Worm (Caenorhabditis elegans) whole organism, L1 larva: ENCODE data around the gene agt-1.
A peak's percentile ranks its signal among the peaks of the same experiment; 100 is the strongest.

Experiments used
- C04F5.9 ChIP-seq: sonication (generic microtip); optimal IDR thresholded peaks from 2 replicates; lab custom pipeline; 2016; ENCODE audit warnings: missing genetic modification characterization, missing compliant biosample characterization
- ama-1 ChIP-seq: fragments of 150-350 bp; optimal IDR thresholded peaks from 2 replicates; lab custom pipeline; 2014
- ceh-63 ChIP-seq: fragments of 200-800 bp; sonication (Bioruptor generic); optimal IDR thresholded peaks from 2 replicates; lab custom pipeline; 2018; ENCODE audit warnings: mild to moderate bottlenecking, missing genetic modification characterization, missing compliant biosample characterization
- ceh-8 ChIP-seq: fragments of 200-800 bp; sonication (Bioruptor generic); optimal IDR thresholded peaks from 2 replicates; lab custom pipeline; 2018; ENCODE audit warnings: mild to moderate bottlenecking, missing genetic modification characterization, moderate library complexity, missing compliant biosample characterization
- ceh-82 ChIP-seq, 3 experiments: fragments of 150-350 bp in 1 of 3; sonication (generic microtip) in 2 of 3; optimal IDR thresholded peaks; 2 replicates each; lab custom pipeline; 2014 to 2017; ENCODE audit warnings: missing biosample characterization in 3 of 3, missing genetic modification characterization in 3 of 3
- ceh-90 ChIP-seq: sonication (generic microtip); optimal IDR thresholded peaks from 2 replicates; lab custom pipeline; 2016; ENCODE audit warnings: missing genetic modification characterization, missing compliant biosample characterization
- efl-1 ChIP-seq, 4 experiments: fragments of 150-350 bp; optimal IDR thresholded peaks in 3 of 4; peaks in 1 of 4; 1 replicate in 1 of 4; 2 replicates in 3 of 4; lab custom pipeline; 2014; ENCODE audit warnings: missing biosample characterization in 2 of 4, missing genetic modification characterization in 2 of 4, missing genetic modification reagents in 2 of 4
- efl-3 ChIP-seq: fragments of 200-800 bp; sonication (Bioruptor generic); optimal IDR thresholded peaks from 2 replicates; lab custom pipeline; 2018; ENCODE audit warnings: mild to moderate bottlenecking, missing genetic modification characterization, missing compliant biosample characterization
- egl-27 ChIP-seq, 2 experiments: fragments of 150-350 bp in 1 of 2; sonication (generic microtip); optimal IDR thresholded peaks; 3 replicates each; lab custom pipeline; 2017 to 2018; ENCODE audit warnings: missing biosample characterization in 2 of 2, missing genetic modification characterization in 2 of 2, missing genetic modification reagents in 2 of 2
- elt-2 ChIP-seq: sonication (generic microtip); optimal IDR thresholded peaks from 2 replicates; lab custom pipeline; 2016; ENCODE audit warnings: missing genetic modification characterization, mild to moderate bottlenecking, inconsistent platforms, missing compliant biosample characterization, missing genetic modification reagents
- elt-3 ChIP-seq, 6 experiments: fragments of 150-350 bp in 1 of 6; sonication (generic microtip); optimal IDR thresholded peaks; 2 replicates each; lab custom pipeline; 2017 to 2018; ENCODE audit warnings: missing biosample characterization in 6 of 6, missing genetic modification characterization in 6 of 6, inconsistent platforms in 1 of 6
- ets-5 ChIP-seq: fragments of 200-800 bp; sonication (Bioruptor generic); IDR thresholded peaks from 2 replicates; pipeline ENCODE4 v1.3.6; 2022; ENCODE audit warnings: missing genetic modification characterization, missing compliant biosample characterization
- fkh-10 ChIP-seq: sonication (generic microtip); optimal IDR thresholded peaks from 2 replicates; lab custom pipeline; 2017; ENCODE audit warnings: missing biosample characterization, missing genetic modification reagents, missing genetic modification characterization
- fkh-4 ChIP-seq: sonication (generic microtip); optimal IDR thresholded peaks from 2 replicates; lab custom pipeline; 2016; ENCODE audit warnings: missing compliant biosample characterization, missing genetic modification characterization, borderline replicate concordance
- fkh-8 ChIP-seq: sonication (generic microtip); optimal IDR thresholded peaks from 2 replicates; lab custom pipeline; 2016; ENCODE audit warnings: mild to moderate bottlenecking, missing genetic modification characterization, missing compliant biosample characterization
- fos-1 ChIP-seq: fragments of 150-350 bp; optimal IDR thresholded peaks from 2 replicates; lab custom pipeline; 2014; ENCODE audit warnings: missing biosample characterization, missing genetic modification characterization
- isw-1 ChIP-seq: fragments of 200-800 bp; sonication (Bioruptor generic); IDR thresholded peaks from 2 replicates; pipeline ENCODE4 v1.3.6; 2022; ENCODE audit warnings: missing genetic modification characterization, missing compliant biosample characterization
- lin-13 ChIP-seq: fragments of 150-350 bp; optimal IDR thresholded peaks from 2 replicates; lab custom pipeline; 2014; ENCODE audit warnings: missing biosample characterization, missing genetic modification reagents, missing genetic modification characterization
- lin-15B ChIP-seq: fragments of 150-350 bp; sonication (generic microtip); optimal IDR thresholded peaks from 3 replicates; lab custom pipeline; 2014; ENCODE audit warnings: missing biosample characterization, missing genetic modification characterization
- lin-35 ChIP-seq, 2 experiments: fragments of 150-350 bp; optimal IDR thresholded peaks; 2 replicates each; lab custom pipeline; 2014; ENCODE audit warnings: missing biosample characterization in 2 of 2, missing genetic modification characterization in 2 of 2, missing genetic modification reagents in 2 of 2
- lsy-2 ChIP-seq, 2 experiments: fragments of 150-350 bp; optimal IDR thresholded peaks; 2 replicates each; lab custom pipeline; 2014; ENCODE audit warnings: missing biosample characterization in 2 of 2, missing genetic modification characterization in 2 of 2
- mdl-1 ChIP-seq, 2 experiments: fragments of 150-350 bp; optimal IDR thresholded peaks; 2 replicates each; lab custom pipeline; 2014 to 2017; ENCODE audit warnings: missing biosample characterization in 2 of 2, missing genetic modification characterization in 2 of 2, inconsistent platforms in 1 of 2
- nhr-11 ChIP-seq: fragments of 150-350 bp; optimal IDR thresholded peaks from 2 replicates; lab custom pipeline; 2014; ENCODE audit warnings: missing biosample characterization, missing genetic modification characterization
- nhr-12 ChIP-seq: sonication (generic microtip); optimal IDR thresholded peaks from 2 replicates; lab custom pipeline; 2017; ENCODE audit warnings: missing biosample characterization, missing genetic modification characterization
- nhr-19 ChIP-seq: fragments of 200-800 bp; sonication (Bioruptor generic); conservative IDR thresholded peaks from 2 replicates; pipeline ENCODE4 v1.3.6; 2022; ENCODE audit warnings: missing genetic modification characterization, missing compliant biosample characterization
- nhr-20 ChIP-seq: sonication (generic microtip); optimal IDR thresholded peaks from 2 replicates; lab custom pipeline; 2016; ENCODE audit warnings: mild to moderate bottlenecking, missing genetic modification characterization, missing compliant biosample characterization
- nhr-28 ChIP-seq: fragments of 150-350 bp; optimal IDR thresholded peaks from 2 replicates; lab custom pipeline; 2014; ENCODE audit warnings: missing biosample characterization, missing genetic modification characterization
- nhr-47 ChIP-seq: sonication (generic microtip); optimal IDR thresholded peaks from 2 replicates; lab custom pipeline; 2016; ENCODE audit warnings: mild to moderate bottlenecking, missing genetic modification characterization, moderate library complexity, missing compliant biosample characterization
- nhr-71 ChIP-seq: sonication (generic microtip); optimal IDR thresholded peaks from 2 replicates; lab custom pipeline; 2016; ENCODE audit warnings: mild to moderate bottlenecking, missing genetic modification characterization, moderate library complexity, missing compliant biosample characterization
- nhr-76 ChIP-seq: sonication (generic microtip); optimal IDR thresholded peaks from 2 replicates; lab custom pipeline; 2017; ENCODE audit warnings: missing biosample characterization, missing genetic modification characterization
- nhr-84 ChIP-seq: sonication (generic microtip); optimal IDR thresholded peaks from 2 replicates; lab custom pipeline; 2017; ENCODE audit warnings: missing biosample characterization, missing genetic modification characterization
- nhr-85 ChIP-seq: sonication (generic microtip); peaks from one replicate; lab custom pipeline; 2016; ENCODE audit warnings: missing genetic modification characterization, inconsistent platforms, missing compliant biosample characterization
- pag-3 ChIP-seq: sonication (generic microtip); optimal IDR thresholded peaks from 2 replicates; lab custom pipeline; 2017; ENCODE audit warnings: missing genetic modification characterization, mild to moderate bottlenecking, missing compliant biosample characterization, antibody characterized with exemption, borderline replicate concordance; ENCODE audit not compliant: insufficient read depth
- rnt-1 ChIP-seq: sonication (generic microtip); optimal IDR thresholded peaks from 2 replicates; lab custom pipeline; 2016; ENCODE audit warnings: mild to moderate bottlenecking, missing genetic modification characterization, moderate library complexity, missing compliant biosample characterization
- skn-1 ChIP-seq: fragments of 150-350 bp; optimal IDR thresholded peaks from 2 replicates; lab custom pipeline; 2014; ENCODE audit warnings: missing biosample characterization, missing genetic modification characterization
- snpc-4 ChIP-seq: fragments of 150-350 bp; optimal IDR thresholded peaks from 2 replicates; lab custom pipeline; 2014; ENCODE audit warnings: missing biosample characterization, missing genetic modification characterization
- snu-23 ChIP-seq: sonication (generic microtip); optimal IDR thresholded peaks from 2 replicates; lab custom pipeline; 2016; ENCODE audit warnings: missing genetic modification characterization, missing compliant biosample characterization
- swsn-7 ChIP-seq: sonication (generic microtip); optimal IDR thresholded peaks from 2 replicates; lab custom pipeline; 2016; ENCODE audit warnings: missing genetic modification characterization, missing compliant biosample characterization
- tbx-2 ChIP-seq: sonication (generic microtip); optimal IDR thresholded peaks from 2 replicates; lab custom pipeline; 2016; ENCODE audit warnings: missing genetic modification characterization, missing compliant biosample characterization
- vab-15 ChIP-seq: sonication (generic microtip); optimal IDR thresholded peaks from 2 replicates; lab custom pipeline; 2017; ENCODE audit warnings: missing genotype, mild to moderate bottlenecking, missing genetic modification characterization, missing compliant biosample characterization
- xbp-1 ChIP-seq: sonication (generic microtip); optimal IDR thresholded peaks from 2 replicates; lab custom pipeline; 2016; ENCODE audit warnings: missing genetic modification characterization, missing compliant biosample characterization
- zag-1 ChIP-seq: fragments of 150-350 bp; optimal IDR thresholded peaks from 2 replicates; lab custom pipeline; 2014; ENCODE audit warnings: missing biosample characterization, missing genetic modification characterization
- zip-4 ChIP-seq: fragments of 200-800 bp; sonication (Bioruptor generic); optimal IDR thresholded peaks from 2 replicates; lab custom pipeline; 2018; ENCODE audit warnings: mild to moderate bottlenecking, missing genetic modification characterization, moderate library complexity, missing compliant biosample characterization
- ztf-4 ChIP-seq: fragments of 150-350 bp; optimal IDR thresholded peaks from 2 replicates; lab custom pipeline; 2014; ENCODE audit warnings: missing biosample characterization, missing genetic modification characterization

agt-1 gene

DNA sequence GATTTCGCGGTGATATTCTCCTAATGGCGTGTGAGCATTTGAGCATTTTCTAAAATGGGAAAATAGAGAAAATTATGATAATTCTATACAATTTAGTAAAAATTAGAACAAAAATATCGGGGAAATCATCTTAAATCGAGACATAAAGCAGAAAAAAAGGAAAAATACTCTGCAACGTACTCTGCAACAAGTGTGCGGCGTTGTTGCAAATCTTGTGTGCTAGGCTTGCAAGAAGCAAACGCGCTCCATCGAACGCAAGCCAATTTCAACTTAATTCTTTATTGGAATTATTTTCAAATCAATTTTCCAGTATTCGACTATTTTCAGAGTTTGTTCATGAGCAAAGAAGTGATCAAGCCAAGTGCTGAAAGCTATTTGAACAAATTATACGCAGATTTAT lies 16.8 kb upstream of the agt-1 start, which contains the start of the genes Y62E10A.20, Y62E10A.23 and mdt-9 (continued):
- TF ChIP-seq ceh-90 (tag; lab: Kevin White, UChicago): no peak
- TF ChIP-seq rnt-1 (tag; lab: Kevin White, UChicago): peak; percentile 85
- TF ChIP-seq elt-3 (tag; optimal IDR thresholded peaks at IDR 0.05; lab: Kevin White, UChicago): peak in 2 of 6 experiments; percentile 39 to 61
- peak; percentile 59 for TF ChIP-seq isw-1 (GFP tag; lab: Robert Waterston, UW)
- TF ChIP-seq fkh-10 (GFP tag; lab: Kevin White, UChicago): no peak
- peak; percentile 75 for TF ChIP-seq xbp-1
- TF ChIP-seq nhr-12: no peak
- TF ChIP-seq snpc-4 (tag; lab: Kevin White, UChicago): peak; percentile 28
- TF ChIP-seq vab-15: peak; percentile 69
- no peak for TF ChIP-seq efl-3 (GFP tag; lab: Kevin White, UChicago)
- TF ChIP-seq egl-27 (tag; optimal IDR thresholded peaks at IDR 0.05; lab: Kevin White, UChicago): no peak
- TF ChIP-seq elt-2: peak; percentile 12
- no peak for TF ChIP-seq ets-5
- no peak for TF ChIP-seq zip-4 (GFP tag; lab: Kevin White, UChicago)
- TF ChIP-seq ceh-8 (GFP tag; lab: Kevin White, UChicago): no peak
- TF ChIP-seq nhr-85: peak; percentile 78
- TF ChIP-seq C04F5.9 (tag; lab: Kevin White, UChicago): peak; percentile 24
- peak in 1 of 2 experiments; percentile 69 for TF ChIP-seq mdl-1 (tag; optimal IDR thresholded peaks at IDR 0.05; lab: Kevin White, UChicago)
- TF ChIP-seq skn-1 (tag; lab: Kevin White, UChicago): peak; percentile 90
- no peak for TF ChIP-seq fkh-4 (tag; lab: Kevin White, UChicago)
- TF ChIP-seq ama-1 (lab: Kevin White, UChicago): no peak
- peak; percentile 72 for TF ChIP-seq nhr-20
- TF ChIP-seq snu-23 (GFP tag; lab: Kevin White, UChicago): peak; percentile 83
- TF ChIP-seq zag-1 (tag; lab: Kevin White, UChicago): no peak
- no peak for TF ChIP-seq ceh-63
- TF ChIP-seq nhr-28 (tag; lab: Kevin White, UChicago): no peak
- no peak for TF ChIP-seq pag-3 (tag; lab: Kevin White, UChicago)
- TF ChIP-seq nhr-84 (tag; lab: Kevin White, UChicago): no peak
- peak; percentile 74 for TF ChIP-seq nhr-19 (GFP tag; lab: Robert Waterston, UW)
- TF ChIP-seq lin-13 (GFP tag; lab: Kevin White, UChicago): peak; percentile 79
- no peak for TF ChIP-seq ztf-4 (tag; lab: Kevin White, UChicago)
- TF ChIP-seq efl-1 (optimal IDR thresholded peaks at IDR 0.05; lab: Kevin White, UChicago): peak; percentile 75 to 76
- TF ChIP-seq efl-1 (GFP tag; optimal IDR thresholded peaks at IDR 0.05 in 1 of 2; lab: Kevin White, UChicago): peak; percentile 70 to 97
- peak; percentile 69 to 86 (median 80) for TF ChIP-seq ceh-82 (tag; optimal IDR thresholded peaks at IDR 0.05; lab: Kevin White, UChicago)
- peak; percentile 89 for TF ChIP-seq lin-15B (tag; lab: Kevin White, UChicago)

DNA sequence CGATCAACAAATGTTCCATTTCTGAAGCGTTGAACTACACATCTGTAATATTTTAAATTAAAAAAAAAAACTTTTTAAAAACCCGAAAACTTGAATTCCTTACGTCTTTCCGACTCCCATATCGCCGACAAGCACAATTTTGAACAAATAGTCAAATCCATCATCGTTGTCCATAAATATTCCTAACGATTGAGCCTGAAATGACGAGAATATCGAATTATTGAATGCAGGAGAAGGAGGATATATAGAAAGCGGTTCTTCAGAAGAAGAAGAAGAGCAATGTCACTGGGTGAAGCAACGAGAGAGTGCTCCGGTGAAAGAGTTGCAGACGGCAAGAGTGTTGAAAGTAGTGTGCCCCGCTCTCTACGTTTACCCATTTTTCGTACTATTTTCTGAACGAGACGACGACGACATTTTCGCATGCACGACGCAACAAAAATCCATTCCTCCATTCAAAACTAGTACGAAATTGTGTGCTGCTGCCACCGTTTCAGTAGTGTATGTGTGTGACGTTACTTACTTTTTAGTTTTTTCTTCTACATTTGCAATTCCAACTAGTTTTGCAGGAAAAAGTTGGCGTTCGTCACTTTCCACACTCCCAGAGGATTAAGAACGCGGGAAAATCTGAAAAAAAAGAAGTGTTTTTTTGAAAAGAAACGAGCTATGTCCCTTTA lies 14.7 kb upstream of the agt-1 start, which contains the start of gene rab-19:
TSS of gene rab-19 (minus strand) at position 624 of the 674 bp plus-strand sequence.
- TF ChIP-seq efl-1 (optimal IDR thresholded peaks at IDR 0.05; lab: Kevin White, UChicago) (peak; percentile 19 to 28), efl-1 (GFP tag; optimal IDR thresholded peaks at IDR 0.05 in 1 of 2; lab: Kevin White, UChicago) (peak in 1 of 2 experiments; percentile 9), tbx-2 (tag; lab: Kevin White, UChicago) (no peak), nhr-47 (tag; lab: Kevin White, UChicago) (peak; percentile 17), nhr-71 (tag; lab: Kevin White, UChicago) (peak; percentile 27), lsy-2 (tag; optimal IDR thresholded peaks at IDR 0.05; lab: Kevin White, UChicago) (peak; percentile 1 to 23), nhr-76 (tag; lab: Kevin White, UChicago) (no peak), xbp-1 (peak; percentile 14), nhr-11 (tag; lab: Kevin White, UChicago) (no peak), ceh-82 (tag; optimal IDR thresholded peaks at IDR 0.05; lab: Kevin White, UChicago) (peak in 2 of 3 experiments; percentile 22 to 43), lin-35 (GFP tag; optimal IDR thresholded peaks at IDR 0.05; lab: Kevin White, UChicago) (peak in 1 of 2 experiments; percentile 30), swsn-7 (tag; lab: Kevin White, UChicago) (peak; percentile 18), fkh-8 (tag; lab: Kevin White, UChicago) (peak; percentile 26), fos-1 (no peak), snu-23 (GFP tag; lab: Kevin White, UChicago) (peak; percentile 42)
- TF ChIP-seq, all 84 proteins: peak for 10
